Fruit fly (Drosophila melanogaster) whole organism, embryonic: ENCODE data around the gene CG6168.

ENCODE experiments used
- Atf-2 ChIP-seq: fragments of 200-800 bp; sonication (Bioruptor generic); optimal IDR thresholded peaks from 2 replicates; lab custom pipeline; 2016; ENCODE audit warnings: missing biosample characterization, missing genetic modification characterization
- Bgb ChIP-seq: fragments of 200-800 bp; sonication (Bioruptor generic); IDR thresholded peaks from 2 replicates; pipeline ENCODE4 v1.3.6; 2022; ENCODE audit warnings: missing biosample characterization, missing genetic modification characterization; ENCODE audit not compliant: partially characterized antibody
- C15 ChIP-seq: fragments of 200-800 bp; sonication (Bioruptor generic); IDR thresholded peaks from 3 replicates; pipeline ENCODE4 v1.3.6; 2022; ENCODE audit warnings: missing biosample characterization, missing genetic modification characterization
- CG10267 ChIP-seq: fragments of 200-800 bp; sonication (Bioruptor generic); optimal IDR thresholded peaks from 2 replicates; lab custom pipeline; 2018; ENCODE audit warnings: missing biosample characterization, mild to moderate bottlenecking, missing genetic modification characterization, moderate library complexity
- CG10959 ChIP-seq: fragments of 200-800 bp; sonication (Bioruptor generic); IDR thresholded peaks from 2 replicates; pipeline ENCODE4 v1.3.6; 2022; ENCODE audit warnings: missing biosample characterization, missing genetic modification characterization
- CG10979 ChIP-seq: fragments of 200-800 bp; sonication (Bioruptor generic); optimal IDR thresholded peaks from 2 replicates; lab custom pipeline; 2018; ENCODE audit warnings: missing biosample characterization, mild to moderate bottlenecking, missing genetic modification characterization, moderate library complexity
- CG11696 ChIP-seq: fragments of 200-800 bp; sonication (Bioruptor generic); IDR thresholded peaks from 2 replicates; pipeline ENCODE4 v1.3.6; 2022; ENCODE audit warnings: missing biosample characterization, missing genetic modification characterization
- CG13894 ChIP-seq: fragments of 200-800 bp; sonication (Bioruptor generic); optimal IDR thresholded peaks from 3 replicates; lab custom pipeline; 2018; ENCODE audit warnings: missing biosample characterization, mild to moderate bottlenecking, missing genetic modification characterization, moderate library complexity
- CG1529 ChIP-seq: fragments of 200-800 bp; sonication (Bioruptor generic); optimal IDR thresholded peaks from 3 replicates; lab custom pipeline; 2018; ENCODE audit warnings: missing biosample characterization, missing genetic modification characterization
- CG1602 ChIP-seq: fragments of 200-800 bp; sonication (Bioruptor generic); optimal IDR thresholded peaks from 3 replicates; lab custom pipeline; 2016; ENCODE audit warnings: missing biosample characterization, missing genetic modification characterization
- CG31224 ChIP-seq: fragments of 200-800 bp; sonication (Bioruptor generic); IDR thresholded peaks from 2 replicates; pipeline ENCODE4 v1.3.6; 2022; ENCODE audit warnings: missing biosample characterization, missing genetic modification characterization
- CG31365 ChIP-seq: fragments of 200-800 bp; sonication (Bioruptor generic); optimal IDR thresholded peaks from 2 replicates; lab custom pipeline; 2018; ENCODE audit warnings: missing biosample characterization, mild to moderate bottlenecking, missing genetic modification characterization
- CG3163 ChIP-seq: fragments of 200-800 bp; sonication (Bioruptor generic); optimal IDR thresholded peaks from 3 replicates; lab custom pipeline; 2016; ENCODE audit warnings: missing biosample characterization, missing genetic modification characterization
- CG4424 ChIP-seq: fragments of 200-800 bp; sonication (Bioruptor generic); optimal IDR thresholded peaks from 3 replicates; lab custom pipeline; 2016; ENCODE audit warnings: missing biosample characterization, missing genetic modification characterization
- CG6254 ChIP-seq: fragments of 200-800 bp; sonication (Bioruptor generic); optimal IDR thresholded peaks from 3 replicates; lab custom pipeline; 2017; ENCODE audit warnings: mild to moderate bottlenecking, missing biosample characterization, missing genetic modification reagents, missing genetic modification characterization
- CG6272 ChIP-seq: fragments of 200-800 bp; sonication (Bioruptor generic); IDR thresholded peaks from 2 replicates; pipeline ENCODE4 v1.3.6; 2022; ENCODE audit warnings: missing biosample characterization, missing genetic modification characterization
- CG6683 ChIP-seq: fragments of 200-800 bp; sonication (Bioruptor generic); optimal IDR thresholded peaks from 2 replicates; lab custom pipeline; 2017; ENCODE audit warnings: missing biosample characterization, mild to moderate bottlenecking, missing genetic modification characterization, missing genetic modification reagents
- CG6813 ChIP-seq: fragments of 200-800 bp; sonication (Bioruptor generic); optimal IDR thresholded peaks from 2 replicates; lab custom pipeline; 2017; ENCODE audit warnings: missing biosample characterization, missing genetic modification characterization, mild to moderate bottlenecking, moderate library complexity, missing genetic modification reagents
- CG6854 ChIP-seq: fragments of 200-800 bp; sonication (Bioruptor generic); optimal IDR thresholded peaks from 3 replicates; lab custom pipeline; 2017; ENCODE audit warnings: missing biosample characterization, mild to moderate bottlenecking, missing genetic modification characterization
- CrebB ChIP-seq: fragments of 200-800 bp; sonication (Bioruptor generic); optimal IDR thresholded peaks from 3 replicates; lab custom pipeline; 2018; ENCODE audit warnings: missing biosample characterization, mild to moderate bottlenecking, missing genetic modification characterization
- D19A ChIP-seq: fragments of 200-800 bp; optimal IDR thresholded peaks from 3 replicates; lab custom pipeline; 2019; ENCODE audit warnings: missing biosample characterization, mild to moderate bottlenecking, missing genetic modification characterization, moderate library complexity
- Dek ChIP-seq: fragments of 200-800 bp; sonication (Bioruptor generic); optimal IDR thresholded peaks from 3 replicates; lab custom pipeline; 2019; ENCODE audit warnings: missing biosample characterization, mild to moderate bottlenecking, missing genetic modification characterization, moderate library complexity
- Dip3 ChIP-seq: fragments of 200-800 bp; sonication (Bioruptor generic); optimal IDR thresholded peaks from 3 replicates; lab custom pipeline; 2016; ENCODE audit warnings: missing biosample characterization, missing genetic modification characterization
- H2.0 ChIP-seq: fragments of 200-800 bp; sonication (Bioruptor generic); IDR thresholded peaks from 2 replicates; pipeline ENCODE4 v1.3.6; 2022; ENCODE audit warnings: missing biosample characterization, missing genetic modification characterization
- HLHmδ ChIP-seq: fragments of 200-800 bp; sonication (Bioruptor generic); optimal IDR thresholded peaks from 2 replicates; lab custom pipeline; 2018; ENCODE audit warnings: missing biosample characterization, mild to moderate bottlenecking, missing genetic modification characterization, moderate library complexity
- Kr ChIP-seq: fragments of 200-800 bp; sonication (Bioruptor generic); optimal IDR thresholded peaks from 2 replicates; lab custom pipeline; 2017; ENCODE audit warnings: missing biosample characterization, mild to moderate bottlenecking, missing genetic modification characterization
- Myb ChIP-seq: fragments of 200-800 bp; sonication (Bioruptor generic); optimal IDR thresholded peaks from 2 replicates; lab custom pipeline; 2016; ENCODE audit warnings: missing biosample characterization, missing genetic modification characterization
- Rx ChIP-seq: fragments of 200-800 bp; sonication (Bioruptor generic); IDR thresholded peaks from 2 replicates; pipeline ENCODE4 v1.3.6; 2022; ENCODE audit warnings: missing biosample characterization, missing genetic modification characterization
- Scr ChIP-seq: fragments of 200-800 bp; sonication (Bioruptor generic); IDR thresholded peaks from 2 replicates; pipeline ENCODE4 v1.3.6; 2022; ENCODE audit warnings: missing biosample characterization, missing genetic modification characterization; ENCODE audit not compliant: partially characterized antibody
- TFAM ChIP-seq: fragments of 200-800 bp; sonication (Bioruptor generic); optimal IDR thresholded peaks from 2 replicates; lab custom pipeline; 2017; ENCODE audit warnings: missing biosample characterization, missing genetic modification characterization, inconsistent platforms
- Tbp ChIP-seq: fragments of >200 bp; optimal IDR thresholded peaks from 2 replicates; lab custom pipeline; 2018; ENCODE audit warnings: missing biosample characterization, missing genetic modification characterization
- chn ChIP-seq: fragments of 200-800 bp; sonication (Bioruptor generic); optimal IDR thresholded peaks from 2 replicates; lab custom pipeline; 2016; ENCODE audit warnings: missing biosample characterization, missing genetic modification characterization
- dimm ChIP-seq: fragments of 200-800 bp; sonication (Bioruptor generic); IDR thresholded peaks from 2 replicates; pipeline ENCODE4 v1.3.6; 2022; ENCODE audit warnings: missing biosample characterization, missing genetic modification characterization
- en ChIP-seq: fragments of 200-800 bp; sonication (Bioruptor generic); optimal IDR thresholded peaks from 2 replicates; lab custom pipeline; 2016; ENCODE audit warnings: missing biosample characterization, missing genetic modification characterization
- exex ChIP-seq: fragments of 200-800 bp; sonication (Bioruptor generic); optimal IDR thresholded peaks from 4 replicates; lab custom pipeline; 2018; ENCODE audit warnings: missing biosample characterization, mild to moderate bottlenecking, missing genetic modification characterization, moderate library complexity
- grn ChIP-seq: fragments of 200-800 bp; sonication (Bioruptor generic); optimal IDR thresholded peaks from 3 replicates; lab custom pipeline; 2017; ENCODE audit warnings: missing biosample characterization, missing genetic modification characterization
- gro ChIP-seq: fragments of 200-800 bp; sonication (Bioruptor generic); optimal IDR thresholded peaks from 2 replicates; lab custom pipeline; 2016; ENCODE audit warnings: missing biosample characterization, missing genetic modification characterization
- h ChIP-seq: fragments of >200 bp; optimal IDR thresholded peaks from 2 replicates; lab custom pipeline; 2017
- lilli ChIP-seq: fragments of 200-800 bp; sonication (Bioruptor generic); optimal IDR thresholded peaks from 3 replicates; lab custom pipeline; 2016; ENCODE audit warnings: missing biosample characterization, missing genetic modification characterization
- lola ChIP-seq, 3 experiments: fragments of >200 bp in 2 of 3; fragments of 200-800 bp in 1 of 3; sonication (Bioruptor generic) in 1 of 3; optimal IDR thresholded peaks; 2 replicates each; lab custom pipeline; 2017 to 2019; ENCODE audit warnings: missing biosample characterization in 3 of 3, missing genetic modification characterization in 3 of 3, mild to moderate bottlenecking in 1 of 3, moderate library complexity in 1 of 3
- mam ChIP-seq: fragments of 200-800 bp; sonication (Bioruptor generic); optimal IDR thresholded peaks from 3 replicates; lab custom pipeline; 2016; ENCODE audit warnings: missing biosample characterization, missing genetic modification characterization
- mirr ChIP-seq: fragments of 200-800 bp; sonication (Bioruptor generic); optimal IDR thresholded peaks from 3 replicates; lab custom pipeline; 2018; ENCODE audit warnings: missing biosample characterization, mild to moderate bottlenecking, missing genetic modification characterization
- nmo ChIP-seq: fragments of 200-800 bp; sonication (Bioruptor generic); optimal IDR thresholded peaks from 2 replicates; lab custom pipeline; 2018; ENCODE audit warnings: missing biosample characterization, mild to moderate bottlenecking, missing genetic modification characterization, moderate library complexity
- onecut ChIP-seq: fragments of 200-800 bp; sonication (Bioruptor generic); IDR thresholded peaks from 2 replicates; pipeline ENCODE4 v1.3.6; 2022; ENCODE audit warnings: missing biosample characterization, missing genetic modification characterization
- psq ChIP-seq: fragments of 200-800 bp; sonication (Bioruptor generic); optimal IDR thresholded peaks from 2 replicates; lab custom pipeline; 2017; ENCODE audit warnings: missing biosample characterization, missing genetic modification characterization
- pum ChIP-seq: fragments of 200-800 bp; sonication (Bioruptor generic); optimal IDR thresholded peaks from 2 replicates; lab custom pipeline; 2016; ENCODE audit warnings: missing biosample characterization, missing genetic modification characterization
- ro ChIP-seq: fragments of 200-800 bp; sonication (Bioruptor generic); IDR thresholded peaks from 2 replicates; pipeline ENCODE4 v1.3.6; 2022; ENCODE audit warnings: missing biosample characterization, missing genetic modification characterization
- row ChIP-seq: fragments of 200-800 bp; sonication (Bioruptor generic); IDR thresholded peaks from 3 replicates; pipeline ENCODE4 v1.3.6; 2022; ENCODE audit warnings: missing biosample characterization, missing genetic modification characterization
- sna ChIP-seq: fragments of 200-800 bp; sonication (Bioruptor generic); IDR thresholded peaks from 2 replicates; pipeline ENCODE4 v1.3.6; 2022; ENCODE audit warnings: missing biosample characterization, missing genetic modification characterization; ENCODE audit not compliant: partially characterized antibody
- wdn ChIP-seq: fragments of 200-800 bp; sonication (Bioruptor generic); IDR thresholded peaks from 2 replicates; pipeline ENCODE4 v1.3.6; 2022; ENCODE audit warnings: missing biosample characterization, missing genetic modification characterization
- zf30C ChIP-seq: fragments of 200-800 bp; sonication (Bioruptor generic); optimal IDR thresholded peaks from 3 replicates; lab custom pipeline; 2018; ENCODE audit warnings: missing biosample characterization, mild to moderate bottlenecking, missing genetic modification characterization

The CG6168 gene

DNA sequence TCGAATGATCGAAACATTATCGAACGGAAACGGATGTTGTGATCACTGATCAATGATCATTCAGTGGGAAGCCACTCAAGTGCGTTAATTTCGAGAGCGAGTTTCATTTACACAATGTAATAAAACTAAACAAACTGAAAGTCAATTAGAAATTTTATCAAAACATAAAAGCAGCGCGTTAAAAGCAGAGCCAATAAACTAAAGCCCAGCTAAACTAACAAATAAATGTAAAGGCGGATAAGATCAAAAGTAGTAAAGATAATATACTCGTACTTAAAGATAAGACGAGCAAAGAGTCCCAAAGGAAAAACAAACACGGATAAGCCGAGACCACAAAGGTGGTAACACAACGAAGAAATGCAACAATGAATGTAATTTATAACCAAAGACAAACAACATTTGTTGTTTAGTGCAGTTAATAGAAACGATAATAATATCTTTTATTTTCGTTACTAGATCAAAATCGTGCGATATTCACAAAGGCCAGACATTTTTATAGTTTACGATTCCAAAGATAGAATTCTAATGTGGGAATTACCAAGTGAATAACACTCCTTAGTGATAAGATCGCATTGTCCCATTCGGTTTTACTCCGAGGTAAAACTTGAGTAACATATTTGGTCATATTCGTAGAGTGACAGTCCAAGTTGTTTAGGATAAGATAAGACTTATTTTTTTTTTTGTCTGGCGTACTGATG, 47.9 kb downstream of the CG6168 start:
- TF ChIP-seq wdn (GFP tag; lab: Robert Waterston, UW) (no peak), ro (no peak), mam (GFP tag; lab: Kevin White, UChicago) (no peak), onecut (GFP tag; lab: Robert Waterston, UW) (no peak), CG13894 (tag; lab: Kevin White, UChicago) (no peak), chn (GFP tag; lab: Kevin White, UChicago) (no peak), CG6683 (no peak), CrebB (tag; lab: Kevin White, UChicago) (no peak), CG6254 (GFP tag; lab: Kevin White, UChicago) (peak; percentile 28), D19A (tag; lab: Kevin White, UChicago) (no peak), CG11696 (GFP tag; lab: Robert Waterston, UW) (no peak), sna (GFP tag; lab: Robert Waterston, UW) (no peak), CG10267 (tag; lab: Kevin White, UChicago) (no peak), Rx (GFP tag; lab: Robert Waterston, UW) (no peak), Dip3 (GFP tag; lab: Kevin White, UChicago) (no peak), Tbp (GFP tag; lab: Kevin White, UChicago) (no peak), mirr (GFP tag; lab: Kevin White, UChicago) (peak; percentile 14), gro (no peak), Dek (tag; lab: Kevin White, UChicago) (no peak), CG3163 (GFP tag; lab: Kevin White, UChicago) (no peak), Bgb (GFP tag; lab: Robert Waterston, UW) (no peak), H2.0 (GFP tag; lab: Robert Waterston, UW) (no peak), CG31224 (no peak), CG6854 (GFP tag; lab: Kevin White, UChicago) (no peak), TFAM (GFP tag; lab: Kevin White, UChicago) (no peak), nmo (no peak), psq (no peak), lola (GFP tag; optimal IDR thresholded peaks at IDR 0.05; lab: Kevin White, UChicago) (peak in 1 of 3 experiments; percentile 47), Kr (GFP tag; lab: Kevin White, UChicago) (peak; percentile 45), Scr (GFP tag; lab: Robert Waterston, UW) (no peak), Atf-2 (GFP tag; lab: Kevin White, UChicago) (no peak), CG1529 (GFP tag; lab: Kevin White, UChicago) (peak; percentile 27), h (lab: Kevin White, UChicago) (no peak), exex (peak; percentile 36), HLHmδ (GFP tag; lab: Kevin White, UChicago) (no peak), C15 (GFP tag; lab: Robert Waterston, UW) (no peak), pum (no peak), row (GFP tag; lab: Robert Waterston, UW) (no peak), grn (GFP tag; lab: Kevin White, UChicago) (peak; percentile 61), CG6272 (GFP tag; lab: Robert Waterston, UW) (no peak), CG4424 (GFP tag; lab: Kevin White, UChicago) (no peak), Myb (GFP tag; lab: Kevin White, UChicago) (no peak), CG10959 (GFP tag; lab: Robert Waterston, UW) (no peak), CG31365 (no peak), zf30C (no peak), dimm (GFP tag; lab: Robert Waterston, UW) (no peak), CG1602 (no peak), en (peak; percentile 4), lilli (no peak), CG10979 (tag; lab: Kevin White, UChicago) (peak; percentile 22), CG6813 (GFP tag; lab: Kevin White, UChicago) (no peak)
